Worm (Caenorhabditis elegans): ENCODE data around the gene K09D9.9.

ce11 chrV:3980228-3980933 lies 13.6 kb downstream of the K09D9.9 start:
- no peak for TF ChIP-seq him-1 (tag; optimal IDR thresholded peaks at IDR 0.05)
- no peak for TF ChIP-seq dao-5 (tag; optimal IDR thresholded peaks at IDR 0.05)
- no peak for TF ChIP-seq W03F9.2 (tag; optimal IDR thresholded peaks at IDR 0.05)
